Worm (Caenorhabditis elegans): ENCODE data around the gene mbr-1.

ce11 chrX:10721954-10722353 is at the start of gene mbr-1:
- TF ChIP-seq tbx-37 (GFP tag; conservative IDR thresholded peaks at IDR 0.05) (no peak), hnd-1 (tag; optimal IDR thresholded peaks at IDR 0.05) (no peak), ceh-13 (GFP tag; optimal IDR thresholded peaks at IDR 0.05) (no peak), ama-1 (optimal IDR thresholded peaks at IDR 0.05) (no peak), tbx-11 (GFP tag; IDR thresholded peaks at IDR 0.05) (no peak), ceh-36 (tag; optimal IDR thresholded peaks at IDR 0.05) (no peak), F13C5.2 (tag; optimal IDR thresholded peaks at IDR 0.05) (no peak), aly-1 (tag; optimal IDR thresholded peaks at IDR 0.05) (no peak), ets-7 (tag; optimal IDR thresholded peaks at IDR 0.05) (no peak), hmbx-1 (tag; optimal IDR thresholded peaks at IDR 0.05) (no peak), B0310.2 (tag; optimal IDR thresholded peaks at IDR 0.05) (no peak), sea-1 (GFP tag; conservative IDR thresholded peaks at IDR 0.05) (no peak), hmg-4 (GFP tag; optimal IDR thresholded peaks at IDR 0.05) (no peak), pes-1 (GFP tag; IDR thresholded peaks at IDR 0.05) (no peak)
